Fruit fly (Drosophila melanogaster) whole organism: ENCODE results near the gene CG17777.

Experiments used
- CG8478 ChIP-seq: fragments of >200 bp; optimal IDR thresholded peaks from 2 replicates; lab custom pipeline; 2018; ENCODE audit warnings: inconsistent platforms
- Dll ChIP-seq: fragments of >200 bp; optimal IDR thresholded peaks from 2 replicates; lab custom pipeline; 2017
- EcR ChIP-seq, 2 experiments: fragments of >200 bp; optimal IDR thresholded peaks; 2 replicates each; lab custom pipeline; 2017; ENCODE audit warnings: missing biosample characterization in 2 of 2, missing genetic modification characterization in 2 of 2, missing genetic modification reagents in 2 of 2
- pan ChIP-seq: fragments of >200 bp; optimal IDR thresholded peaks from 2 replicates; lab custom pipeline; 2017
- psq ChIP-seq: fragments of >200 bp; optimal IDR thresholded peaks from 2 replicates; lab custom pipeline; 2017
- usp ChIP-seq: fragments of >200 bp; optimal IDR thresholded peaks from 2 replicates; lab custom pipeline; 2017; ENCODE audit warnings: missing biosample characterization, missing genetic modification characterization, mixed read lengths

The CG17777 gene

DNA sequence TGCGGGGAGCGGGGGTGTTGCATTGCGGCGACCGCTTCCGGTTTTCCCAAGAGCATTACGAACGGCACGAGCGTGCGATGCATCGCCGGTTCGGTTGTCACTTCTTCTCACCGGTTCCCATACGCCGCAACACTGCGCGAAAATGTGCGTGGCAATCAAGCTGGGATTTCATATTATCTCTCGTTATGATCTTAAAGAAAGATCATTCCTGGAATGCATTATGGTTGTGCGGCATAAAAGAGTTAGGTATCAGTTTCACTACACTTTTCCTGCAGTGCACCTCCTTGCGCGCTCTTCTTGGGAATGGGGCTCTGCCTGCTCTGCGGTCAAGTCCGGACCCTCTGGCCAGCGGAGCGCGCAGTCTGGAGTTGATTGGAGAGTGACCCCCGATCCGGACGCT, 20.5 kb upstream of the CG17777 start:
- no peak for TF ChIP-seq psq (lab: Kevin White, UChicago)
- no peak for TF ChIP-seq pan
- no peak for TF ChIP-seq EcR (GFP tag; optimal IDR thresholded peaks at IDR 0.05; lab: Kevin White, UChicago)
- no peak for TF ChIP-seq Dll (lab: Kevin White, UChicago)
- TF ChIP-seq CG8478 (lab: Kevin White, UChicago), result no peak
- TF ChIP-seq usp (GFP tag; lab: Kevin White, UChicago), result no peak

DNA sequence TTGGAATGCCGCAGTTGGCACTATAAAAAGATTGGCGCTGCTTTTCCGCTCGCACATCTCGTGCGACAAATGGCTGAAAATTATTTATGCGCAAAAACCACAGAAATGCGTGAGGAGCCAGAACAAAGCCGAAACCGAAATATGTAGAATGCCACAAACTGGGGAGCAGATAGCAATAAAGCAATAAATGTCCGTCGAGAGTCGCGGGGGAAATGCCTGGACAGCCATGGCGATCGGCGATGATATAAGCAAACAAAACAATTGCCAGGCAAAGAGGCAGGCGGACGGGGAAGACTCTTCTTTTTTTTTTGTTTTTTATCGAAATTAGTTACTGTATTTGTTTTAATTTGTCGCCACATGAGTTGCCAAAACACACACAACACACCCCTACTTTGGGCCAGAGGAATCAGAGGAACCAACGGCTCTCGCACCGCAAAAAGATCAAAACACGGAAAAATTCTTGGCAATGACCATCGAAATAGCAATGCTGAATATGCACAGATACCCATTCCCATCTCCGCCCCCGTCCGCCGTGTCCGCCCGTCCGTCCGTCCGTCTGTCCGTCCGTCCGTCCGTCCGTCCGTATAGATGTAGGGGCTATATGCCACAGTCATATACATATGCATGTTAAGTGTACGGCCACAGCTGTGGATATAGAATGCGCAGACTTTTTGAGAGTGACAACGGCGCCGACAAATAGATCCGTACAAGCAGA, 18.0 kb upstream of the CG17777 start:
- TF ChIP-seq EcR (GFP tag; optimal IDR thresholded peaks at IDR 0.05; lab: Kevin White, UChicago) (no peak), Dll (lab: Kevin White, UChicago) (no peak), pan (no peak), psq (lab: Kevin White, UChicago) (no peak), CG8478 (lab: Kevin White, UChicago) (no peak), usp (GFP tag; lab: Kevin White, UChicago) (no peak)

DNA sequence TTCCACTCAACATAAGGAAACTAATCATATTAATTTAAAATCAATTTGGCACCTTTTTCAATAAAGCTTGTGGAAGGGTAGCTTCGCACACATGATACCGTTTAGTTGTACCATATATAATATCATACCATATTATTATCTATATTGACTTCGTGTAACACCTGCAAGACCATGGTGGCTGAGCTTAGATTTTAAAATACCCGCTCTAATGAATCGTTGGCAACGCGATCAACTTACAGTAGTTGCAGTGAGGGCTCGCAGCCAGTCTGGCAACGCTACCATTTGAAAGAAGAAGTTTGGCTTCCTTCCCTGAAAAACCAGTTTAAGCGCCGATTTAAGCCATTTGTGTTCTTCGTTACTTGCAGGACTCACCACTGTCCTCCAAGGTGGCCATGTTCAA, 16.2 kb upstream of the CG17777 start:
- TF ChIP-seq usp (GFP tag; lab: Kevin White, UChicago) (no peak), Dll (lab: Kevin White, UChicago) (no peak), EcR (GFP tag; optimal IDR thresholded peaks at IDR 0.05; lab: Kevin White, UChicago) (no peak), pan (no peak), psq (lab: Kevin White, UChicago) (no peak), CG8478 (lab: Kevin White, UChicago) (no peak)

DNA sequence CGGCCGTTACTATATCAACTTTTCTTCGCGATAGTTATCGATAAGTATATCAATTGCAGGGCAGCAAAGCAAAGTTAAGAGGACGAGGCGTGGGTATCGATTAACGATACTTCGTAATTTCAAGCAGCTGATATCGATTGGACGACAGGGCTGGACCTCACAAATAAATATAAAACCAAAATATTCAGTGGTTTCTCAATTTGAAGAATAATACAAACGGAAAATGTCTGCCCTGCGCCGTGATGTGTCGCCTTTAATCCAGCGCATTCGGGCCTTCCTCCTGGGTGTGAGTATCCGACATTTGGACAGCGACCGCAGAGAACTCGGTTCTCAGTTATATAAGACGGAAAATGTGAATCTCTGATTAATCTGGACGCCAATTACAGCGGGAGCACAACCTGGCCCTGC, 14.2 kb upstream of the CG17777 start, which contains the start of gene ND-B14.5A:
ND-B14.5A (plus strand) TSS at position 107 of the 408 bp plus-strand sequence.
- TF ChIP-seq pan (no peak), CG8478 (lab: Kevin White, UChicago) (no peak), usp (GFP tag; lab: Kevin White, UChicago) (no peak), Dll (lab: Kevin White, UChicago) (no peak), EcR (GFP tag; optimal IDR thresholded peaks at IDR 0.05; lab: Kevin White, UChicago) (no peak), psq (lab: Kevin White, UChicago) (no peak)

DNA sequence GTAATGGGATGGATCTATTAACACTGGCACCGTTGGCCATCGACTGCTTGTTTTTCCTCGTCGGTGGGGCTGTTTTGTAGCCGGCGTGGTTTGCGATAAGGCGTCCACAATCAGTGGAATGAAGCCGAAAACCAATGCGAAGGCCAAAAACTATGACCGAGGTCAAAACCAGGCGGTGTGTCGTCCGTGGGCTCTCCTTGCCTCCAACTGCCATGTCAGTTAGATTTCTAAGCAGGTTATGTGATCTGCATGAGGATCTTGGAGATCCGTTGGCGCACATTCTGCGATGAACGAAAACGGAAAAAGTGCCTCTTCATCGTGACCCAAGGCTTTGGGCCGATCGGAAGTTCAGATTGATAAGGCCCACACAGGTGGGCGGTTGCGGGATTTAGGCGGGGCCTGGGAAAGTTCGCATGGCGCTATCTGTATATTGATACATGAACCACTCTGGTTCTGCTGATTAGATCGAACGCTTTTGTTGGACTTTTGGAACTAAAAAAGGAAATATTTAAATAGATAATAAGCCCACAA, 11.3 kb upstream of the CG17777 start, which contains the start of gene Cyp4d14:
Cyp4d14 (minus strand) TSS at position 51 of the 531 bp plus-strand sequence.
- no peak for TF ChIP-seq psq (lab: Kevin White, UChicago)
- TF ChIP-seq pan, result no peak
- TF ChIP-seq CG8478 (lab: Kevin White, UChicago), result no peak
- TF ChIP-seq Dll (lab: Kevin White, UChicago), result no peak
- no peak for TF ChIP-seq EcR (GFP tag; optimal IDR thresholded peaks at IDR 0.05; lab: Kevin White, UChicago)
- TF ChIP-seq usp (GFP tag; lab: Kevin White, UChicago), result no peak

DNA sequence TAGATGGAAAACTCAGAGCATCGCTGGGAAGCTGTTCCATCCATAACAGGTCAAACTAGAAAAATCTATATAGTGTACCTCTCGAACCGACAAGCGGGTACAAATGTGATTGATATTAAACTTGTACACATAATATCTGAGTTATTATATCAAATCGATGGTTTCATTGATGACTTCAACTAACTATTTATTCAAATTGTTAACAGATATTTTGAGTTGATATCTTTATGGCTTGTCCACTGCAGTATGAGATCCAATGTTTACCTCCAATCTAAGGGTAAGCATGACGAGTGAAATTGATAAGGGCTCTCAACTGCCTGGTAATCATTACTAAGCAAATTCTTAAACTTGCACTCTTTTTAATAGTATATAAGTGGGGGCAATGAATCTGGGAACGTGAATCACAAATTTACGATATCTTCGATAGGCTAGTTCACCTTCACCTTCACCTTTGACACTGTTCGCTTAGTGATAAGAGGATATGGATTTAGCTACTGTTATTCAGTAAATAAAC, 10.6 kb upstream of the CG17777 start, which contains the start of gene Cyp4d2:
Cyp4d2 (plus strand) TSS at position 51 of the 514 bp plus-strand sequence.
- no peak for TF ChIP-seq pan
- no peak for TF ChIP-seq usp (GFP tag; lab: Kevin White, UChicago)
- TF ChIP-seq psq (lab: Kevin White, UChicago), result no peak
- no peak for TF ChIP-seq EcR (GFP tag; optimal IDR thresholded peaks at IDR 0.05; lab: Kevin White, UChicago)
- TF ChIP-seq Dll (lab: Kevin White, UChicago), result no peak
- no peak for TF ChIP-seq CG8478 (lab: Kevin White, UChicago)

DNA sequence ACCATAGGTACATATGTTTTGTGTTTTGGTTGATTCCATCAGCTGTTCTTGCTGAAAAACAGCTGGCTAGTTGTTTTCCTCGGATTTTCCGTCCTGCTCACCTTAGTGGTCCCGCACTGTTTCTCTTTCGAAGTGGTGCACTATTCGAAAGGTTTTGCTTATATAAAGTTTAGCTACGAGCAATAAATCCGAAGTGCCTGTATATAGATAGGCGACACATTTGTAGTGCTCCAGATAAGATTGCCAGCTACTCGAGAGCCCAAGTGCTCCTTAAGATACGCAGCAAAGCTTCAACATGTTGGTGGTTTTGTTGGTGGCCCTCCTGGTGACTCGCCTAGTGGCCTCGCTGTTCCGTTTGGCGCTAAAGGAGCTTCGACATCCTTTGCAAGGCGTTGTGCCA, 7.9 kb upstream of the CG17777 start, which contains the start of gene Cyp4ae1:
Cyp4ae1 (plus strand) TSS at position 206 of the 400 bp plus-strand sequence.
- TF ChIP-seq psq (lab: Kevin White, UChicago), result no peak
- TF ChIP-seq CG8478 (lab: Kevin White, UChicago), result no peak
- no peak for TF ChIP-seq Dll (lab: Kevin White, UChicago)
- no peak for TF ChIP-seq EcR (GFP tag; optimal IDR thresholded peaks at IDR 0.05; lab: Kevin White, UChicago)
- no peak for TF ChIP-seq usp (GFP tag; lab: Kevin White, UChicago)
- TF ChIP-seq pan, result no peak

DNA sequence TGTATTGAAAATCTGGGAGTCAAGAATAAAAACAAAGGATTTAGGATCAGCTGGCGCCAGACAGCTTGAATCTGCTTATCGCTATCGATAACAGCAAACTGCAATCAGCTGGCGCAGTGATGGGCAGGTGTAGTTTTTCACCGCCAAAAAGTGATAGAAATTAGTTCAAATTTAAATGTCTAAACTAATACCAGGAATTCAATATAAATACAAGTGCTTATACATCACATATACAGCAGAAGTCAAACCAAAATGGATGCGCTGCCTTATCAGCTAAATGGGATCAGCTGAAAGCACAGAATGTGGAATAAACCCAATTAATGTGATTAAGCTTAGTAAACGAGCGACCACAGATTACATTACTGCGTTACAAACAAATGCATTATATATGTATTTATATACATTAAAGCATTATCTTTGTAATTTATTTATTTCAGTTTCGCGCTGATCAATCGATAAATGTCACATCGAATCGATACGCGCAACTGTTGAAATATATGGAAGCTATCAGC, 5.8 kb upstream of the CG17777 start, which contains the start of gene pn:
pn (plus strand) TSS at position 462 of the 512 bp plus-strand sequence.
- TF ChIP-seq usp (GFP tag; lab: Kevin White, UChicago) (no peak), CG8478 (lab: Kevin White, UChicago) (no peak), EcR (GFP tag; optimal IDR thresholded peaks at IDR 0.05; lab: Kevin White, UChicago) (no peak), Dll (lab: Kevin White, UChicago) (no peak), pan (no peak), psq (lab: Kevin White, UChicago) (no peak)

DNA sequence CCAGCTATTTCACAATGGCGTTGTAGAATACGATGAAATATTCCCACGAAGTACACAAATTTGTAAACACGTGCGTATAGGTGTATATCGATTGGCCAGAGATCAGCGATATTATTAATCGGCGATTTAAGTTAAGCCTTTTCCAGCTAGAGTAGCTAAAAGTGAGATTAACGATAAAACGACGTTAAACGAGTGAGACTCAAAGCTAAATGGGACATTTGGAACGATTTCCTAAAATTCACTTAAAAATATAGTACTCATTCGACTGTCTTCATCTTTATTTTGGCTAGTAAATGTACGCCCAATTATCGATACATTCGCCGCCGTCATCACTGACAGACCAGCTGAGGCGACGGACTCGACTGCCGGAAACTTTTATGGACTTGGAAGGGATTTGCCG, 2.1 kb upstream of the CG17777 start, which contains the start of the genes Nmd3 and CG17776:
Nmd3 (minus strand) TSS at position 106 of the 400 bp plus-strand sequence.
CG17776 (plus strand) TSS at position 163 of the 400 bp plus-strand sequence.
- no peak for TF ChIP-seq usp (GFP tag; lab: Kevin White, UChicago)
- TF ChIP-seq pan, result no peak
- TF ChIP-seq Dll (lab: Kevin White, UChicago), result no peak
- no peak for TF ChIP-seq CG8478 (lab: Kevin White, UChicago)
- TF ChIP-seq EcR (GFP tag; optimal IDR thresholded peaks at IDR 0.05; lab: Kevin White, UChicago), result no peak
- no peak for TF ChIP-seq psq (lab: Kevin White, UChicago)

DNA sequence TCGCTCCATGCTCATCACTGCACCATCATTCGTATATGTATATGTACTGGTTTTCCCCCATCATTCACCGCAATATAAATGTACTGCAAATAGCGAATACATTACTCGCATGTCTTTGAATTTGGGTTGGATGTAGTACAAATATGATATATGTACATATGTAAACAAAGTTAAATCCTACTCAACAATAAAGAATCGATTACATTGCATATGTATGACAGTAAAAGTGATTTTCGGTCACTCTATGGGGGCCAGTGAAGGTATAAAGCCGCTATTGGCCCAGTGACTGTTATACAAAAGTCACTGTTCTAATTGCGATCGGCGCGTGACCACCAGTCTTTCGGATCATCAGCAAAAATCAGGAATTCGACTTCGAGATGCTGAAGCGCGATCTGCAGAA, 865 bp downstream of the CG17777 start, which contains the start of gene CG3457:
CG3457 (plus strand) TSS at position 301 of the 400 bp plus-strand sequence.
- no peak for TF ChIP-seq pan
- no peak for TF ChIP-seq CG8478 (lab: Kevin White, UChicago)
- TF ChIP-seq psq (lab: Kevin White, UChicago), result no peak

DNA sequence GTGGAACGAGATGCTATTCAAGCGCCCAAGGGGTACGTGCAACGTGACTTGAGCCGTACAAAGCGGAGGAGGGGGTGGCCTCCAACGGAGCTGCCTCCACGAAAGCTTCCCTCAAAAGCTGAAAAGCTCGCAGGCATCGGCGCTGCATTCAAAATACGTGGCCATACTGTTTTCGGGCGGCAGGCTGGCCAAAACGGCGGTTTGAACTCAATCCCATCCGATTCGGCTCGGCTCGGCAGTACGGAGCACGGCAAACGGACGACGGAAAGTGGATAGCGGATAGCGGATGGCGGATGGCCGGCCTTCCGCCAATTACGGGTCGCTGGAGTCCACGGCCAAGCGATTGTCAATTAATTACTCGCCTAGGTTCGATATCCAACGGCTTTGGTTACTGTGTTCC, 2.2 kb downstream of the CG17777 start, which contains the start of gene Mct1:
Mct1 (plus strand) TSS at position 301 of the 400 bp plus-strand sequence.
- TF ChIP-seq pan, result no peak
- no peak for TF ChIP-seq psq (lab: Kevin White, UChicago)
- TF ChIP-seq usp (GFP tag; lab: Kevin White, UChicago), result no peak
- TF ChIP-seq CG8478 (lab: Kevin White, UChicago), result no peak
- no peak for TF ChIP-seq EcR (GFP tag; optimal IDR thresholded peaks at IDR 0.05; lab: Kevin White, UChicago)
- TF ChIP-seq Dll (lab: Kevin White, UChicago), result no peak
